Worm (Caenorhabditis elegans): ENCODE measurements around the gene mec-14.
A peak's percentile ranks its signal among the peaks of the same experiment; 100 is the strongest.

The mec-14 gene

DNA sequence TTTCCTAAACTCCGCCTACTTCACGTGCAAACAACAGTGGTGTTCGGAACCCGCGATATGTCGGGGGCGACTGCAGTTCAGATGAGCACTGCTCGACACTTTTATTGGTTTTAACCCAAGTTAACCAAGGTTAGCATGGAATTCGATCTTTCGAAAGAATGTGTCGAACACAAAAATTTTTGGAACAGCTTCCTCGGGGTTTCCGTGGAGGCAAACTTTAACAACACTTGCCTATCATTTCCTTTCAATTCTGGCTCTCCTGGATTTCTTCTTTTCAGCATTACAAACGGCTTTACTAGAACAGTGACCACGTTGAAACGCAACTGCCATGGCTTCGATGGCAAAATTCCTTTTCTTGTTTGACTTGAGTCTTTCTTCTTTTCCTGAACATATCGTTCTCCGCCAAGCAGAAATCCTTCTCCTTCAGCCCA, 51.5 kb downstream of the mec-14 start:
- TF ChIP-seq elt-2 (tag; optimal IDR thresholded peaks at IDR 0.05) (peak; percentile 80), ZK546.5 (tag; optimal IDR thresholded peaks at IDR 0.05) (no peak), ceh-28 (tag; optimal IDR thresholded peaks at IDR 0.05) (peak; percentile 42), R02D3.7 (tag; optimal IDR thresholded peaks at IDR 0.05) (peak; percentile 31), mml-1 (tag; optimal IDR thresholded peaks at IDR 0.05) (no peak), skn-1 (tag; optimal IDR thresholded peaks at IDR 0.05) (peak; percentile 36), egl-27 (tag; optimal IDR thresholded peaks at IDR 0.05) (peak; percentile 78), lsy-12 (tag; optimal IDR thresholded peaks at IDR 0.05) (peak; percentile 55), daf-12 (tag; optimal IDR thresholded peaks at IDR 0.05) (no peak), elt-1 (tag; optimal IDR thresholded peaks at IDR 0.05) (no peak), ztf-4 (tag; optimal IDR thresholded peaks at IDR 0.05) (no peak), nfya-1 (tag; optimal IDR thresholded peaks at IDR 0.05; ENCODE audit: insufficient read depth) (peak; percentile 61), ceh-9 (tag; optimal IDR thresholded peaks at IDR 0.05) (no peak), ama-1 (optimal IDR thresholded peaks at IDR 0.05) (peak; percentile 91), tbx-2 (tag; optimal IDR thresholded peaks at IDR 0.05) (no peak), nhr-23 (tag; optimal IDR thresholded peaks at IDR 0.05) (no peak), eor-1 (tag; optimal IDR thresholded peaks at IDR 0.05) (no peak), nhr-11 (tag; optimal IDR thresholded peaks at IDR 0.05) (no peak), nhr-43 (tag; optimal IDR thresholded peaks at IDR 0.05; ENCODE audit: poor library complexity, severe bottlenecking) (no peak), lin-39 (tag; optimal IDR thresholded peaks at IDR 0.05) (no peak), nhr-237 (tag; optimal IDR thresholded peaks at IDR 0.05) (no peak), egl-5 (tag; optimal IDR thresholded peaks at IDR 0.05) (no peak), snpc-4 (tag; optimal IDR thresholded peaks at IDR 0.05) (peak; percentile 98), hmg-11 (tag; optimal IDR thresholded peaks at IDR 0.05) (no peak), nhr-77 (tag; optimal IDR thresholded peaks at IDR 0.05) (peak; percentile 62), aly-2 (tag; optimal IDR thresholded peaks at IDR 0.05) (no peak), pqm-1 (tag; optimal IDR thresholded peaks at IDR 0.05) (peak; percentile 62), nhr-28 (tag; optimal IDR thresholded peaks at IDR 0.05) (no peak), fos-1 (tag; optimal IDR thresholded peaks at IDR 0.05) (no peak), ztf-11 (tag; optimal IDR thresholded peaks at IDR 0.05) (no peak), sea-2 (GFP tag; optimal IDR thresholded peaks at IDR 0.05) (no peak), elt-3 (tag; optimal IDR thresholded peaks at IDR 0.05) (peak in 1 of 3 experiments; percentile 3), fkh-10 (GFP tag; optimal IDR thresholded peaks at IDR 0.05) (no peak), nhr-76 (tag; optimal IDR thresholded peaks at IDR 0.05) (no peak), fkh-2 (tag; optimal IDR thresholded peaks at IDR 0.05) (no peak), ceh-16 (tag; optimal IDR thresholded peaks at IDR 0.05) (no peak), mdl-1 (tag; optimal IDR thresholded peaks at IDR 0.05) (no peak), nhr-12 (tag; optimal IDR thresholded peaks at IDR 0.05) (no peak), unc-62 (GFP tag; optimal IDR thresholded peaks at IDR 0.05) (no peak), zag-1 (tag; optimal IDR thresholded peaks at IDR 0.05) (no peak), nhr-25 (tag; optimal IDR thresholded peaks at IDR 0.05) (no peak), ceh-82 (tag; optimal IDR thresholded peaks at IDR 0.05) (no peak), jun-1 (tag; optimal IDR thresholded peaks at IDR 0.05) (no peak), pha-4 (tag; optimal IDR thresholded peaks at IDR 0.05) (peak; percentile 51), unc-39 (tag; optimal IDR thresholded peaks at IDR 0.05) (no peak), nhr-67 (tag; optimal IDR thresholded peaks at IDR 0.05) (no peak), lin-15B (tag; optimal IDR thresholded peaks at IDR 0.05) (peak; percentile 8)

DNA sequence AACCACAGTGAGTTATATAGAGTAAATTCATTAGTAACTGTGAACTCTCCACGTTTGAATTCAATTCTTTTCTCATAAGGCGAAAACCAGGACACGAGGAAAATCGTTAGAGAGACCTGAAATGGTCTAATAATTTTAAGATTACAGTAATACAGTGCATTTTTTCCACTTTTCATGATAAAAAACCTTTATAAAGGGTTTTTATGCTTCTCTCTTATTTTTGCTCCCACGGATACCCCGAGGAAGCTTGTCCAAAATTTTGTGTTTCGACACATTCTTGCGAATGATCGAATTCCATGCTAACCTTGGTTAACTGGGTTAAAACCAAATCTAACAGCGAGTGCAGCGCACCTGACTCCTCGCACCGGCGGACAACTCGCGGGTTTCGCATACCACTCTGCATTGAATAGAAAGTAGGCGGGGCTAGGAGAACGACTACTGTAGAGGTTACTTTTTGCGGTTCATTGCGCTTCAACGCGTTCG, 52.5 kb downstream of the mec-14 start:
- no peak for TF ChIP-seq unc-39 (tag; optimal IDR thresholded peaks at IDR 0.05)
- no peak for TF ChIP-seq nhr-76 (tag; optimal IDR thresholded peaks at IDR 0.05)
- TF ChIP-seq zag-1 (tag; optimal IDR thresholded peaks at IDR 0.05): no peak
- no peak for TF ChIP-seq lin-39 (tag; optimal IDR thresholded peaks at IDR 0.05)
- peak; percentile 70 for TF ChIP-seq nhr-25 (tag; optimal IDR thresholded peaks at IDR 0.05)
- TF ChIP-seq hmg-11 (tag; optimal IDR thresholded peaks at IDR 0.05): no peak
- no peak for TF ChIP-seq eor-1 (tag; optimal IDR thresholded peaks at IDR 0.05)
- TF ChIP-seq unc-62 (GFP tag; optimal IDR thresholded peaks at IDR 0.05): no peak
- peak; percentile 31 for TF ChIP-seq R02D3.7 (tag; optimal IDR thresholded peaks at IDR 0.05)
- no peak for TF ChIP-seq nhr-11 (tag; optimal IDR thresholded peaks at IDR 0.05)
- TF ChIP-seq lin-15B (tag; optimal IDR thresholded peaks at IDR 0.05): no peak
- no peak for TF ChIP-seq ztf-4 (tag; optimal IDR thresholded peaks at IDR 0.05)
- no peak for TF ChIP-seq mdl-1 (tag; optimal IDR thresholded peaks at IDR 0.05)
- TF ChIP-seq nhr-23 (tag; optimal IDR thresholded peaks at IDR 0.05): no peak
- peak; percentile 72 for TF ChIP-seq nfya-1 (tag; optimal IDR thresholded peaks at IDR 0.05; ENCODE audit: insufficient read depth)
- peak; percentile 20 for TF ChIP-seq lsy-12 (tag; optimal IDR thresholded peaks at IDR 0.05)
- TF ChIP-seq elt-2 (tag; optimal IDR thresholded peaks at IDR 0.05): peak; percentile 17
- TF ChIP-seq aly-2 (tag; optimal IDR thresholded peaks at IDR 0.05): no peak
- no peak for TF ChIP-seq elt-1 (tag; optimal IDR thresholded peaks at IDR 0.05)
- no peak for TF ChIP-seq nhr-237 (tag; optimal IDR thresholded peaks at IDR 0.05)
- TF ChIP-seq nhr-28 (tag; optimal IDR thresholded peaks at IDR 0.05): no peak
- TF ChIP-seq ztf-11 (tag; optimal IDR thresholded peaks at IDR 0.05): no peak
- no peak for TF ChIP-seq pha-4 (tag; optimal IDR thresholded peaks at IDR 0.05)
- peak; percentile 96 for TF ChIP-seq snpc-4 (tag; optimal IDR thresholded peaks at IDR 0.05)
- TF ChIP-seq ceh-28 (tag; optimal IDR thresholded peaks at IDR 0.05): no peak
- peak; percentile 25 for TF ChIP-seq ama-1 (optimal IDR thresholded peaks at IDR 0.05)
- no peak for TF ChIP-seq skn-1 (tag; optimal IDR thresholded peaks at IDR 0.05)
- no peak for TF ChIP-seq fos-1 (tag; optimal IDR thresholded peaks at IDR 0.05)
- no peak for TF ChIP-seq egl-5 (tag; optimal IDR thresholded peaks at IDR 0.05)
- no peak for TF ChIP-seq ceh-16 (tag; optimal IDR thresholded peaks at IDR 0.05)
- TF ChIP-seq egl-27 (tag; optimal IDR thresholded peaks at IDR 0.05): no peak
- TF ChIP-seq mml-1 (tag; optimal IDR thresholded peaks at IDR 0.05): no peak
- TF ChIP-seq nhr-12 (tag; optimal IDR thresholded peaks at IDR 0.05): no peak
- peak; percentile 43 for TF ChIP-seq nhr-43 (tag; optimal IDR thresholded peaks at IDR 0.05; ENCODE audit: poor library complexity, severe bottlenecking)
- no peak for TF ChIP-seq ceh-9 (tag; optimal IDR thresholded peaks at IDR 0.05)
- TF ChIP-seq tbx-2 (tag; optimal IDR thresholded peaks at IDR 0.05): peak; percentile 11
- no peak for TF ChIP-seq ceh-82 (tag; optimal IDR thresholded peaks at IDR 0.05)
- TF ChIP-seq nhr-67 (tag; optimal IDR thresholded peaks at IDR 0.05): no peak
